In genomic region chr3L:15775498-15775897, dm6 we compare ENCODE assay signal across 1 fruit fly cellular context.
TF ChIP-seq lines count a peak whose summit lies in the region.

No protein-coding gene starts in this region.

TF ChIP-seq in whole organism, embryonic, 481 proteins besides CTCF, POLR2A, EP300 and RAD21 (continued from another document):
- TF ChIP-seq CG7839 (tag; optimal IDR thresholded peaks at IDR 0.05; lab: Kevin White, UChicago) (peak; percentile 48), pb (GFP tag; optimal IDR thresholded peaks at IDR 0.05; lab: Kevin White, UChicago) (no peak), onecut (GFP tag; IDR thresholded peaks at IDR 0.05; lab: Robert Waterston, UW) (no peak), lilli (GFP tag; optimal IDR thresholded peaks at IDR 0.05; lab: Kevin White, UChicago) (no peak), CG11398 (GFP tag; optimal IDR thresholded peaks at IDR 0.05; lab: Kevin White, UChicago) (no peak), da (GFP tag; optimal IDR thresholded peaks at IDR 0.05; lab: Kevin White, UChicago) (no peak), Ssrp (tag; optimal IDR thresholded peaks at IDR 0.05; lab: Kevin White, UChicago) (peak; percentile 37), Lim3 (GFP tag; IDR thresholded peaks at IDR 0.05; lab: Robert Waterston, UW) (no peak), CG11085 (GFP tag; IDR thresholded peaks at IDR 0.05; lab: Robert Waterston, UW) (no peak), Sox100B (GFP tag; optimal IDR thresholded peaks at IDR 0.05; lab: Kevin White, UChicago) (peak; percentile 54), Myb (GFP tag; optimal IDR thresholded peaks at IDR 0.05; lab: Kevin White, UChicago) (no peak), twi (tag; optimal IDR thresholded peaks at IDR 0.05; lab: Kevin White, UChicago) (no peak), D (optimal IDR thresholded peaks at IDR 0.05; lab: Kevin White, UChicago) (no peak), D (GFP tag; optimal IDR thresholded peaks at IDR 0.05; lab: Kevin White, UChicago) (peak; percentile 17), abd-A (tag; optimal IDR thresholded peaks at IDR 0.05; lab: Kevin White, UChicago) (no peak), dmrt99B (tag; optimal IDR thresholded peaks at IDR 0.05; lab: Kevin White, UChicago) (peak; percentile 49), E2f1 (GFP tag; IDR thresholded peaks at IDR 0.05; lab: Robert Waterston, UW) (no peak), tna (GFP tag; IDR thresholded peaks at IDR 0.05; lab: Robert Waterston, UW; ENCODE audit: partially characterized antibody) (no peak), Bgb (GFP tag; IDR thresholded peaks at IDR 0.05; lab: Robert Waterston, UW; ENCODE audit: partially characterized antibody) (no peak), CG10979 (tag; optimal IDR thresholded peaks at IDR 0.05; lab: Kevin White, UChicago) (peak; percentile 65), unpg (GFP tag; optimal IDR thresholded peaks at IDR 0.05; lab: Kevin White, UChicago) (peak; percentile 13), Oli (tag; optimal IDR thresholded peaks at IDR 0.05; lab: Kevin White, UChicago) (peak; percentile 16), CG2875 (GFP tag; optimal IDR thresholded peaks at IDR 0.05; lab: Kevin White, UChicago) (no peak), CG12155 (GFP tag; optimal IDR thresholded peaks at IDR 0.05; lab: Kevin White, UChicago) (no peak), CG7556 (GFP tag; optimal IDR thresholded peaks at IDR 0.05; lab: Kevin White, UChicago) (peak; percentile 36), nmo (GFP tag; optimal IDR thresholded peaks at IDR 0.05; lab: Kevin White, UChicago) (peak; percentile 50), CG11560 (tag; IDR thresholded peaks at IDR 0.05; lab: Robert Waterston, UW) (no peak), CG6654 (GFP tag; optimal IDR thresholded peaks at IDR 0.05; lab: Kevin White, UChicago) (no peak), CG9437 (GFP tag; optimal IDR thresholded peaks at IDR 0.05; lab: Kevin White, UChicago) (no peak), CG10267 (tag; optimal IDR thresholded peaks at IDR 0.05; lab: Kevin White, UChicago) (peak; percentile 40), Fer2 (tag; optimal IDR thresholded peaks at IDR 0.05; lab: Kevin White, UChicago) (no peak), CG14667 (GFP tag; IDR thresholded peaks at IDR 0.05; lab: Robert Waterston, UW) (no peak), Ets97D (GFP tag; optimal IDR thresholded peaks at IDR 0.05; lab: Kevin White, UChicago) (no peak), NfI (GFP tag; optimal IDR thresholded peaks at IDR 0.05; lab: Kevin White, UChicago) (no peak), ac (GFP tag; optimal IDR thresholded peaks at IDR 0.05; lab: Kevin White, UChicago) (no peak), CG2202 (tag; optimal IDR thresholded peaks at IDR 0.05; lab: Kevin White, UChicago) (no peak), cg (GFP tag; optimal IDR thresholded peaks at IDR 0.05; lab: Kevin White, UChicago) (no peak), az2 (GFP tag; optimal IDR thresholded peaks at IDR 0.05; lab: Kevin White, UChicago) (no peak), D19A (tag; optimal IDR thresholded peaks at IDR 0.05; lab: Kevin White, UChicago) (peak; percentile 35), CG42726 (GFP tag; IDR thresholded peaks at IDR 0.05; lab: Robert Waterston, UW; ENCODE audit: partially characterized antibody) (no peak), usp (GFP tag; optimal IDR thresholded peaks at IDR 0.05; lab: Kevin White, UChicago) (no peak), CG17829 (tag; optimal IDR thresholded peaks at IDR 0.05; lab: Kevin White, UChicago) (peak; percentile 19), p53 (GFP tag; optimal IDR thresholded peaks at IDR 0.05; lab: Kevin White, UChicago) (no peak)
